Fruit fly (Drosophila melanogaster): ENCODE data around the gene Ddx56.

Ddx56 gene

dm6 chrX:21368410-21368918 lies 19.3 kb downstream of the Ddx56 start (continued):
- no peak for TF ChIP-seq CG33557 (GFP tag; optimal IDR thresholded peaks at IDR 0.05)
- no peak for TF ChIP-seq Side (GFP tag; optimal IDR thresholded peaks at IDR 0.05)
- no peak for TF ChIP-seq Neu2 (GFP tag; optimal IDR thresholded peaks at IDR 0.05; ENCODE audit: borderline replicate concordance)
- no peak for TF ChIP-seq sc (optimal IDR thresholded peaks at IDR 0.05)
- TF ChIP-seq sc (GFP tag; optimal IDR thresholded peaks at IDR 0.05) = no peak
- no peak for TF ChIP-seq Antp (GFP tag; optimal IDR thresholded peaks at IDR 0.05)
- TF ChIP-seq CG15696 (tag; optimal IDR thresholded peaks at IDR 0.05) = no peak
- no peak for TF ChIP-seq ewg (GFP tag; optimal IDR thresholded peaks at IDR 0.05)
- no peak for TF ChIP-seq CG8089 (GFP tag; optimal IDR thresholded peaks at IDR 0.05)
- peak; percentile 4 for TF ChIP-seq BEAF-32 (GFP tag; optimal IDR thresholded peaks at IDR 0.05)
- TF ChIP-seq CG4424 (GFP tag; optimal IDR thresholded peaks at IDR 0.05) = no peak
- peak; percentile 16 for TF ChIP-seq trem (tag; optimal IDR thresholded peaks at IDR 0.05)
- TF ChIP-seq CG8478 (optimal IDR thresholded peaks at IDR 0.05) = peak; percentile 33
- no peak for TF ChIP-seq CG3163 (GFP tag; optimal IDR thresholded peaks at IDR 0.05)
- peak; percentile 98 for TF ChIP-seq chinmo (GFP tag; IDR thresholded peaks at IDR 0.05; ENCODE audit: partially characterized antibody)
- no peak for TF ChIP-seq sr (GFP tag; IDR thresholded peaks at IDR 0.05)
- no peak for TF ChIP-seq CG11093 (GFP tag; IDR thresholded peaks at IDR 0.05)
- TF ChIP-seq lov (optimal IDR thresholded peaks at IDR 0.05) = no peak
- no peak for TF ChIP-seq lov (GFP tag; IDR thresholded peaks at IDR 0.05)
- TF ChIP-seq tgo (GFP tag; IDR thresholded peaks at IDR 0.05) = no peak
- no peak for TF ChIP-seq CG17186 (GFP tag; optimal IDR thresholded peaks at IDR 0.05)
- TF ChIP-seq Trl (optimal IDR thresholded peaks at IDR 0.05) = peak; percentile 34 to 69
- TF ChIP-seq Trl (GFP tag; optimal IDR thresholded peaks at IDR 0.05) = no peak
- no peak for TF ChIP-seq CG4404 (GFP tag; IDR thresholded peaks at IDR 0.05)
- TF ChIP-seq D19B (GFP tag; optimal IDR thresholded peaks at IDR 0.05) = no peak
- no peak for TF ChIP-seq CG34224 (GFP tag; IDR thresholded peaks at IDR 0.05; ENCODE audit: partially characterized antibody)
- TF ChIP-seq B-H2 (GFP tag; optimal IDR thresholded peaks at IDR 0.05) = peak; percentile 25
- no peak for TF ChIP-seq aop (GFP tag; IDR thresholded peaks at IDR 0.05)
- no peak for TF ChIP-seq mirr (GFP tag; optimal IDR thresholded peaks at IDR 0.05)
- TF ChIP-seq Dll (GFP tag; IDR thresholded peaks at IDR 0.05; ENCODE audit: partially characterized antibody) = no peak
- TF ChIP-seq Hr39 (optimal IDR thresholded peaks at IDR 0.05) = no peak
- TF ChIP-seq CG10543 (GFP tag; optimal IDR thresholded peaks at IDR 0.05) = no peak
- peak; percentile 24; the same call in 1 of the 2 replicates for TF ChIP-seq MBD-R2 (GFP tag; IDR thresholded peaks at IDR 0.05)
- no peak for TF ChIP-seq Max (GFP tag; optimal IDR thresholded peaks at IDR 0.05)
- TF ChIP-seq Sox102F (GFP tag; optimal IDR thresholded peaks at IDR 0.05) = no peak
- no peak for TF ChIP-seq CoRest (tag; optimal IDR thresholded peaks at IDR 0.05)
- TF ChIP-seq onecut (GFP tag; IDR thresholded peaks at IDR 0.05) = no peak
- TF ChIP-seq YL-1 (GFP tag; optimal IDR thresholded peaks at IDR 0.05) = no peak
- TF ChIP-seq Dip2 (GFP tag; IDR thresholded peaks at IDR 0.05) = no peak
- TF ChIP-seq Bteb2 (GFP tag; optimal IDR thresholded peaks at IDR 0.05) = no peak
- no peak for TF ChIP-seq kah (GFP tag; optimal IDR thresholded peaks at IDR 0.05)
- no peak for TF ChIP-seq fu2 (GFP tag; optimal IDR thresholded peaks at IDR 0.05)
- TF ChIP-seq C15 (GFP tag; IDR thresholded peaks at IDR 0.05) = no peak
- TF ChIP-seq grn (GFP tag; optimal IDR thresholded peaks at IDR 0.05) = no peak
- no peak for TF ChIP-seq h (optimal IDR thresholded peaks at IDR 0.05)
- TF ChIP-seq CG7963 (GFP tag; IDR thresholded peaks at IDR 0.05; ENCODE audit: partially characterized antibody) = 0 out of 3 replicates have a peak, but pooled peaks have one; percentile 18
- peak; percentile 73 for TF ChIP-seq kni (GFP tag; optimal IDR thresholded peaks at IDR 0.05)
- no peak for TF ChIP-seq ab (GFP tag; optimal IDR thresholded peaks at IDR 0.05)
- TF ChIP-seq CG1647 (GFP tag; optimal IDR thresholded peaks at IDR 0.05) = no peak
- TF ChIP-seq CG12942 (GFP tag; optimal IDR thresholded peaks at IDR 0.05) = no peak
- TF ChIP-seq CG3847 (GFP tag; IDR thresholded peaks at IDR 0.05) = peak; percentile 20; the same call in 1 of the 2 replicates
- no peak for TF ChIP-seq dm (GFP tag; optimal IDR thresholded peaks at IDR 0.05)
- TF ChIP-seq CG5245 (GFP tag; optimal IDR thresholded peaks at IDR 0.05) = no peak
